Worm (Caenorhabditis elegans) whole organism, L2 larva: Measurements from ENCODE around the gene nlp-1.

ENCODE experiments used
- C34F6.9 ChIP-seq: fragments of 150-350 bp; optimal IDR thresholded peaks from 2 replicates; lab custom pipeline; 2014; ENCODE audit warnings: missing biosample characterization, missing genetic modification characterization
- F13H6.1 ChIP-seq: sonication (generic microtip); optimal IDR thresholded peaks from 2 replicates; lab custom pipeline; 2016; ENCODE audit warnings: missing genetic modification characterization, missing compliant biosample characterization
- R02D3.7 ChIP-seq: fragments of 150-350 bp; optimal IDR thresholded peaks from 2 replicates; lab custom pipeline; 2014; ENCODE audit warnings: missing biosample characterization, missing genetic modification characterization
- Y55F3AM.14 ChIP-seq: fragments of 200-800 bp; sonication (Bioruptor generic); optimal IDR thresholded peaks from 2 replicates; lab custom pipeline; 2018; ENCODE audit warnings: mild to moderate bottlenecking, missing genetic modification characterization, missing compliant biosample characterization
- ZK546.5 ChIP-seq: sonication (generic microtip); optimal IDR thresholded peaks from 2 replicates; lab custom pipeline; 2017; ENCODE audit warnings: missing biosample characterization, missing genetic modification characterization
- alr-1 ChIP-seq: fragments of 150-350 bp; optimal IDR thresholded peaks from 2 replicates; lab custom pipeline; 2014; ENCODE audit warnings: missing biosample characterization, missing genetic modification characterization
- aly-2 ChIP-seq: fragments of 150-350 bp; optimal IDR thresholded peaks from 2 replicates; lab custom pipeline; 2014; ENCODE audit warnings: missing biosample characterization, missing genetic modification characterization
- ama-1 ChIP-seq: fragments of 150-350 bp; optimal IDR thresholded peaks from 2 replicates; lab custom pipeline; 2018; ENCODE audit warnings: inconsistent platforms
- blmp-1 ChIP-seq: sonication (generic microtip); optimal IDR thresholded peaks from 2 replicates; lab custom pipeline; 2017; ENCODE audit warnings: missing genetic modification characterization, mild to moderate bottlenecking, missing compliant biosample characterization, antibody characterized with exemption, moderate library complexity; ENCODE audit not compliant: insufficient read depth
- ceh-16 ChIP-seq: fragments of 150-350 bp; optimal IDR thresholded peaks from 2 replicates; lab custom pipeline; 2014; ENCODE audit warnings: missing biosample characterization, missing genetic modification characterization
- ceh-82 ChIP-seq: fragments of 150-350 bp; optimal IDR thresholded peaks from 2 replicates; lab custom pipeline; 2014; ENCODE audit warnings: missing biosample characterization, missing genetic modification characterization
- crh-2 ChIP-seq: sonication (generic microtip); optimal IDR thresholded peaks from 2 replicates; lab custom pipeline; 2017; ENCODE audit warnings: missing biosample characterization, missing genetic modification characterization
- dmd-4 ChIP-seq: sonication (generic microtip); optimal IDR thresholded peaks from 2 replicates; lab custom pipeline; 2017; ENCODE audit warnings: missing biosample characterization, missing genetic modification characterization
- egl-27 ChIP-seq: sonication (generic microtip); optimal IDR thresholded peaks from 3 replicates; lab custom pipeline; 2017; ENCODE audit warnings: missing biosample characterization, missing genetic modification reagents, missing genetic modification characterization
- elt-1 ChIP-seq: fragments of 150-350 bp; optimal IDR thresholded peaks from 2 replicates; lab custom pipeline; 2014; ENCODE audit warnings: missing biosample characterization, missing genetic modification characterization
- elt-3 ChIP-seq: sonication (generic microtip); optimal IDR thresholded peaks from 2 replicates; lab custom pipeline; 2017; ENCODE audit warnings: missing biosample characterization, missing genetic modification characterization
- fos-1 ChIP-seq: fragments of 150-350 bp; optimal IDR thresholded peaks from 2 replicates; lab custom pipeline; 2014; ENCODE audit warnings: missing biosample characterization, missing genetic modification characterization
- gmeb-1 ChIP-seq: fragments of 150-350 bp; optimal IDR thresholded peaks from 2 replicates; lab custom pipeline; 2014; ENCODE audit warnings: missing biosample characterization, missing genetic modification characterization
- lin-11 ChIP-seq: fragments of 150-350 bp; sonication (generic microtip); optimal IDR thresholded peaks from 2 replicates; lab custom pipeline; 2014; ENCODE audit warnings: missing biosample characterization, missing genetic modification characterization, inconsistent platforms, mixed read lengths
- lin-13 ChIP-seq: fragments of 150-350 bp; optimal IDR thresholded peaks from 2 replicates; lab custom pipeline; 2014; ENCODE audit warnings: missing biosample characterization, missing genetic modification reagents, missing genetic modification characterization
- lin-39 ChIP-seq: fragments of 150-350 bp; optimal IDR thresholded peaks from 2 replicates; lab custom pipeline; 2014; ENCODE audit warnings: missing biosample characterization, missing genetic modification reagents, missing genetic modification characterization
- lsy-2 ChIP-seq, 2 experiments: fragments of 150-350 bp in 1 of 2; sonication (generic microtip) in 1 of 2; optimal IDR thresholded peaks; 2 replicates each; lab custom pipeline; 2014 to 2017; ENCODE audit warnings: missing biosample characterization in 2 of 2, missing genetic modification characterization in 2 of 2
- mab-5 ChIP-seq: fragments of 150-350 bp; optimal IDR thresholded peaks from 2 replicates; lab custom pipeline; 2014; ENCODE audit warnings: missing biosample characterization, missing genetic modification characterization
- mbf-1 ChIP-seq: sonication (generic microtip); optimal IDR thresholded peaks from 2 replicates; lab custom pipeline; 2017; ENCODE audit warnings: missing biosample characterization, missing genetic modification characterization
- mdl-1 ChIP-seq, 2 experiments: fragments of 150-350 bp in 1 of 2; sonication (generic microtip) in 1 of 2; optimal IDR thresholded peaks; 2 replicates each; lab custom pipeline; 2017; ENCODE audit warnings: missing biosample characterization in 2 of 2, missing genetic modification characterization in 2 of 2
- nhr-10 ChIP-seq: sonication (generic microtip); optimal IDR thresholded peaks from 2 replicates; lab custom pipeline; 2017; ENCODE audit warnings: missing biosample characterization, missing genetic modification characterization
- nhr-11 ChIP-seq: fragments of 150-350 bp; optimal IDR thresholded peaks from 2 replicates; lab custom pipeline; 2014; ENCODE audit warnings: missing biosample characterization, missing genetic modification characterization
- nhr-12 ChIP-seq: fragments of 150-350 bp; optimal IDR thresholded peaks from 2 replicates; lab custom pipeline; 2014; ENCODE audit warnings: missing biosample characterization, missing genetic modification characterization
- nhr-129 ChIP-seq: fragments of 150-350 bp; optimal IDR thresholded peaks from 2 replicates; lab custom pipeline; 2014; ENCODE audit warnings: missing biosample characterization, missing genetic modification characterization
- nhr-21 ChIP-seq: fragments of 150-350 bp; optimal IDR thresholded peaks from 2 replicates; lab custom pipeline; 2014; ENCODE audit warnings: missing biosample characterization, missing genetic modification characterization
- nhr-23 ChIP-seq: fragments of 150-350 bp; optimal IDR thresholded peaks from 2 replicates; lab custom pipeline; 2014; ENCODE audit warnings: missing biosample characterization, missing genetic modification reagents, missing genetic modification characterization
- nhr-237 ChIP-seq: fragments of 150-350 bp; optimal IDR thresholded peaks from 2 replicates; lab custom pipeline; 2014; ENCODE audit warnings: missing biosample characterization, missing genetic modification characterization
- nhr-25 ChIP-seq: fragments of 150-350 bp; sonication (generic microtip); optimal IDR thresholded peaks from 3 replicates; lab custom pipeline; 2014; ENCODE audit warnings: missing biosample characterization, missing genetic modification characterization
- nhr-6 ChIP-seq: fragments of 150-350 bp; optimal IDR thresholded peaks from 2 replicates; lab custom pipeline; 2014; ENCODE audit warnings: missing biosample characterization, missing genetic modification characterization
- nhr-77 ChIP-seq: fragments of 150-350 bp; optimal IDR thresholded peaks from 2 replicates; lab custom pipeline; 2014; ENCODE audit warnings: missing biosample characterization, missing genetic modification characterization
- peb-1 ChIP-seq: fragments of 150-350 bp; optimal IDR thresholded peaks from 2 replicates; lab custom pipeline; 2014; ENCODE audit warnings: missing biosample characterization, missing genetic modification characterization
- sem-4 ChIP-seq: fragments of 150-350 bp; optimal IDR thresholded peaks from 2 replicates; lab custom pipeline; 2014; ENCODE audit warnings: missing biosample characterization, missing genetic modification reagents, missing genetic modification characterization
- skn-1 ChIP-seq: sonication (generic microtip); optimal IDR thresholded peaks from 2 replicates; lab custom pipeline; 2017; ENCODE audit warnings: missing biosample characterization, missing genetic modification characterization
- sma-3 ChIP-seq: sonication (generic microtip); optimal IDR thresholded peaks from 2 replicates; lab custom pipeline; 2016; ENCODE audit warnings: missing genetic modification reagents, missing genetic modification characterization, missing compliant biosample characterization
- sma-9 ChIP-seq, 2 experiments: fragments of 150-350 bp in 1 of 2; sonication (generic microtip) in 1 of 2; optimal IDR thresholded peaks; 2 replicates each; lab custom pipeline; 2014 to 2016; ENCODE audit warnings: missing genetic modification characterization in 2 of 2, mild to moderate bottlenecking in 1 of 2, missing biosample characterization in 1 of 2, missing compliant biosample characterization in 1 of 2, missing genetic modification reagents in 1 of 2, moderate library complexity in 1 of 2
- snpc-4 ChIP-seq: fragments of 150-350 bp; optimal IDR thresholded peaks from 2 replicates; lab custom pipeline; 2014; ENCODE audit warnings: missing biosample characterization, missing genetic modification characterization
- unc-39 ChIP-seq: fragments of 150-350 bp; optimal IDR thresholded peaks from 2 replicates; lab custom pipeline; 2014; ENCODE audit warnings: missing biosample characterization, missing genetic modification characterization
- unc-55 ChIP-seq: fragments of 150-350 bp; sonication (generic microtip); optimal IDR thresholded peaks from 3 replicates; lab custom pipeline; 2014; ENCODE audit warnings: missing biosample characterization, missing genetic modification reagents, missing genetic modification characterization
- unc-62 ChIP-seq: fragments of 150-350 bp; optimal IDR thresholded peaks from 2 replicates; lab custom pipeline; 2014; ENCODE audit warnings: missing biosample characterization, missing genetic modification reagents, missing genetic modification characterization
- zag-1 ChIP-seq: fragments of 150-350 bp; optimal IDR thresholded peaks from 2 replicates; lab custom pipeline; 2014; ENCODE audit warnings: missing biosample characterization, missing genetic modification characterization
- ztf-1 ChIP-seq: fragments of 200-800 bp; sonication (Bioruptor generic); conservative IDR thresholded peaks from 2 replicates; pipeline ENCODE4 v1.3.6; 2022; ENCODE audit warnings: missing genetic modification characterization, missing compliant biosample characterization
- ztf-11 ChIP-seq: sonication (generic microtip); optimal IDR thresholded peaks from 2 replicates; lab custom pipeline; 2017; ENCODE audit warnings: missing biosample characterization, missing genetic modification characterization
- ztf-4 ChIP-seq: fragments of 150-350 bp; optimal IDR thresholded peaks from 2 replicates; lab custom pipeline; 2014; ENCODE audit warnings: missing biosample characterization, missing genetic modification characterization

The nlp-1 gene

DNA sequence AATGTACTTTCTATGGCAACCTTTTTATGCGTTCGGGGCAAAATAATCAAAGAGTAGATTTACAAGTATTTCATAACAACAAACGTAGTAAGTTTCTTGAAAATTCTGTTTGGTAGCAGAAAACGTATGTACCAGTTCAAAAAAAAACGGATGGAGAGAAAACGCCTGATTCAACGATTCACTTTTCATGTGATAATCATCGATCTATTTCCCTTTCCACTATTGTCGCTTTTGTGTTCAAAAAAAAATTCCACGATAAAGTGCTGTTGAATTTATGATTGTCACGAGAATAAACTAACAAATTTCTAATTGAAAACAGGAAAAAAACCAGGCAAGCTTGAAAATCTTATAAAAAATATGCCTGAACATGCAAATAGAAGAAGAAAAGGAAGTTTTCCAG is 31.5 kb upstream of the nlp-1 start:
- TF ChIP-seq blmp-1 (tag; lab: Kevin White, UChicago) (no peak), ztf-1 (GFP tag; lab: Robert Waterston, UW) (no peak), R02D3.7 (tag; lab: Kevin White, UChicago) (no peak), sma-3 (GFP tag; lab: Kevin White, UChicago) (no peak), elt-1 (tag; lab: Kevin White, UChicago) (no peak)
- TF ChIP-seq, all 48 proteins: peak for 0

DNA sequence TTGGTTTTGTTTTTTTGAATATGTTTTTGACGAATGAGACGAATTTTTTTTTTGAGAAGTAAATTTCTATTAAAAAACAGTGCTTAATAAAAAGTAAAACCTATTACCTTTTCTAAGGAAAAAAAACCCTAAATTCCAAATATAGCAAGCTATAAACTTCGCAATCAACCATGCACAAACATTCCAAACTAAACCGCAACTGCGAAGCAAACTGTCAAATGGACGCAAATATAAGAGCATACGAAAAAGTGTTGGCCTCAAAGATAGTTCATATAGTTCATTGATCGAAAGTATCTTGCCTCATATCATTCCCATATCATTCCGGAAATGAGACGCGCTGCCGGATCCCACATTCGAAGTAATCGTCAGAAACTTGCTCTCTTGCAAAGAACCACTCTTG is 30.8 kb upstream of the nlp-1 start, which contains the start of gene C01C4.3:
C01C4.3 (plus strand) TSS at position 301 of the 400 bp plus-strand sequence.
- TF ChIP-seq gmeb-1 (tag; lab: Kevin White, UChicago) (no peak), sem-4 (tag; lab: Kevin White, UChicago) (no peak), aly-2 (tag; lab: Kevin White, UChicago) (no peak), ztf-1 (GFP tag; lab: Robert Waterston, UW) (no peak), nhr-11 (tag; lab: Kevin White, UChicago) (no peak), mdl-1 (tag; optimal IDR thresholded peaks at IDR 0.05; lab: Kevin White, UChicago) (no peak), lin-39 (tag; lab: Kevin White, UChicago) (no peak), nhr-25 (no peak)
- TF ChIP-seq, all 48 proteins: peak for 0

DNA sequence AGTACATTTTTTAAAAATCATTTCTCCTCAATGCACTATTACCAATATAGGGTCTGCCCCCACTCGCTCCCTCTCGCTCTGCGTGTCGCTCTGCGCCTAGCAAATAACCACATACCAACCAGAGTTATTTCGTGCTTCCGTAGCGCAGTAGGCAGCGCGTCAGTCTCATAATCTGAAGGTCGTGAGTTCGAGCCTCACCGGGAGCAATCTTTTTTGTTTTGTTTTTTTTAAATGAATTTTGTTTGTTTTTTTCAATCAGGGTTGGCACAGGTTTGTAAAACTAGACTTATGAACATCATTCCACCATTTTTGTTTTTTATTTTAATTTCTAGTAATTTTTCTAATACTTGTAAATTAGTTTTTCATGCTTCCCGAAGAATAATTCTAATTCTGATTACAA is 29.8 kb upstream of the nlp-1 start:
- no peak for TF ChIP-seq mdl-1 (tag; optimal IDR thresholded peaks at IDR 0.05; lab: Kevin White, UChicago)
- TF ChIP-seq crh-2 (tag; lab: Kevin White, UChicago), result peak; percentile 57
- no peak for TF ChIP-seq egl-27 (tag; lab: Kevin White, UChicago)
- peak; percentile 35 for TF ChIP-seq lin-11 (tag; lab: Kevin White, UChicago)
- no peak for TF ChIP-seq ztf-1 (GFP tag; lab: Robert Waterston, UW)
- no peak for TF ChIP-seq nhr-10 (tag; lab: Kevin White, UChicago)
- no peak for TF ChIP-seq ztf-11 (tag; lab: Kevin White, UChicago)
- TF ChIP-seq gmeb-1 (tag; lab: Kevin White, UChicago), result peak; percentile 45
- no peak for TF ChIP-seq dmd-4
- no peak for TF ChIP-seq ama-1
- TF ChIP-seq nhr-6 (tag; lab: Kevin White, UChicago), result no peak
- peak; percentile 55 for TF ChIP-seq zag-1 (tag; lab: Kevin White, UChicago)
- TF ChIP-seq nhr-129 (tag; lab: Kevin White, UChicago), result peak; percentile 79
- no peak for TF ChIP-seq ztf-4
- no peak for TF ChIP-seq blmp-1 (tag; lab: Kevin White, UChicago)
- peak; percentile 76 for TF ChIP-seq F13H6.1
- TF ChIP-seq unc-55 (GFP tag; lab: Kevin White, UChicago), result peak; percentile 79
- TF ChIP-seq lin-13 (GFP tag; lab: Kevin White, UChicago), result peak; percentile 45
- peak; percentile 40 for TF ChIP-seq sma-3 (GFP tag; lab: Kevin White, UChicago)
- TF ChIP-seq aly-2 (tag; lab: Kevin White, UChicago), result no peak
- TF ChIP-seq mbf-1 (tag; lab: Kevin White, UChicago), result no peak
- TF ChIP-seq alr-1 (tag; lab: Kevin White, UChicago), result no peak
- TF ChIP-seq nhr-23 (tag; lab: Kevin White, UChicago), result no peak
- no peak for TF ChIP-seq nhr-11 (tag; lab: Kevin White, UChicago)
- TF ChIP-seq unc-39 (tag; lab: Kevin White, UChicago), result no peak
- no peak for TF ChIP-seq snpc-4 (tag; lab: Kevin White, UChicago)
- TF ChIP-seq peb-1, result no peak
- no peak for TF ChIP-seq nhr-237 (tag; lab: Kevin White, UChicago)
- TF ChIP-seq mab-5 (tag; lab: Kevin White, UChicago), result peak; percentile 49
- peak; percentile 41 for TF ChIP-seq C34F6.9 (tag; lab: Kevin White, UChicago)
- no peak for TF ChIP-seq unc-62 (GFP tag; lab: Kevin White, UChicago)
- no peak for TF ChIP-seq skn-1
- no peak for TF ChIP-seq nhr-12
- no peak for TF ChIP-seq elt-1 (tag; lab: Kevin White, UChicago)
- TF ChIP-seq Y55F3AM.14 (GFP tag; lab: Kevin White, UChicago), result no peak
- no peak for TF ChIP-seq R02D3.7 (tag; lab: Kevin White, UChicago)
- TF ChIP-seq sem-4 (tag; lab: Kevin White, UChicago), result peak; percentile 9
- peak; percentile 81 for TF ChIP-seq sma-9 (GFP tag; optimal IDR thresholded peaks at IDR 0.05; lab: Kevin White, UChicago)
- TF ChIP-seq sma-9 (tag; optimal IDR thresholded peaks at IDR 0.05; lab: Kevin White, UChicago), result no peak
- TF ChIP-seq elt-3 (tag; lab: Kevin White, UChicago), result no peak
- TF ChIP-seq ceh-82 (tag; lab: Kevin White, UChicago), result no peak
- TF ChIP-seq ceh-16, result no peak
- TF ChIP-seq ZK546.5 (tag; lab: Kevin White, UChicago), result no peak
- TF ChIP-seq lin-39 (tag; lab: Kevin White, UChicago), result peak; percentile 7
- peak; percentile 4 for TF ChIP-seq nhr-25
- peak; percentile 57 for TF ChIP-seq fos-1 (tag; lab: Kevin White, UChicago)
- no peak for TF ChIP-seq nhr-77 (tag; lab: Kevin White, UChicago)
- TF ChIP-seq nhr-21 (tag; lab: Kevin White, UChicago), result peak; percentile 14
- TF ChIP-seq lsy-2 (tag; optimal IDR thresholded peaks at IDR 0.05; lab: Kevin White, UChicago), result peak; percentile 42 to 53
